Worm (Caenorhabditis elegans) whole organism, mixed stage, embryonic: ENCODE data around the gene prx-13.

Experiments used
- M03D4.4 ChIP-seq: sonication (generic microtip); optimal IDR thresholded peaks from 2 replicates; lab custom pipeline; 2017; ENCODE audit warnings: mild to moderate bottlenecking, missing genetic modification characterization, missing compliant biosample characterization
- bed-3 ChIP-seq: fragments of 200-800 bp; sonication (Bioruptor generic); optimal IDR thresholded peaks from 3 replicates; lab custom pipeline; 2018; ENCODE audit warnings: mild to moderate bottlenecking, missing genetic modification characterization, moderate library complexity, missing compliant biosample characterization
- blmp-1 ChIP-seq: fragments of 150-350 bp; optimal IDR thresholded peaks from 2 replicates; lab custom pipeline; 2014; ENCODE audit warnings: missing biosample characterization, missing genetic modification characterization
- ceh-39 ChIP-seq: fragments of 150-350 bp; optimal IDR thresholded peaks from 2 replicates; lab custom pipeline; 2014; ENCODE audit warnings: missing biosample characterization, missing genetic modification characterization
- ceh-83 ChIP-seq: fragments of 200-800 bp; sonication (Bioruptor generic); optimal IDR thresholded peaks from 2 replicates; lab custom pipeline; 2018; ENCODE audit warnings: mild to moderate bottlenecking, missing genetic modification characterization, missing compliant biosample characterization
- ces-1 ChIP-seq: fragments of 150-350 bp; optimal IDR thresholded peaks from 2 replicates; lab custom pipeline; 2014; ENCODE audit warnings: missing biosample characterization, missing genetic modification reagents, missing genetic modification characterization
- drap-1 ChIP-seq: fragments of 200-800 bp; sonication (Bioruptor generic); optimal IDR thresholded peaks from 3 replicates; lab custom pipeline; 2018; ENCODE audit warnings: mild to moderate bottlenecking, missing genetic modification characterization, missing compliant biosample characterization
- elt-1 ChIP-seq: sonication (generic microtip); optimal IDR thresholded peaks from 2 replicates; lab custom pipeline; 2017; ENCODE audit warnings: missing genetic modification characterization, mild to moderate bottlenecking, missing compliant biosample characterization, antibody characterized with exemption, moderate library complexity, borderline replicate concordance; ENCODE audit not compliant: insufficient read depth
- elt-3 ChIP-seq: fragments of 150-350 bp; optimal IDR thresholded peaks from 2 replicates; lab custom pipeline; 2014; ENCODE audit warnings: missing biosample characterization, missing genetic modification characterization
- flh-1 ChIP-seq: fragments of 200-800 bp; sonication (Bioruptor generic); optimal IDR thresholded peaks from 2 replicates; lab custom pipeline; 2018; ENCODE audit warnings: mild to moderate bottlenecking, missing genetic modification characterization, moderate library complexity, missing compliant biosample characterization
- hlh-1 ChIP-seq: fragments of 150-350 bp; optimal IDR thresholded peaks from 2 replicates; lab custom pipeline; 2014; ENCODE audit warnings: missing biosample characterization, missing genetic modification reagents, missing genetic modification characterization
- lin-13 ChIP-seq: fragments of 150-350 bp; optimal IDR thresholded peaks from 2 replicates; lab custom pipeline; 2014; ENCODE audit warnings: missing biosample characterization, missing genetic modification characterization
- lin-32 ChIP-seq: fragments of 200-800 bp; sonication (Bioruptor generic); optimal IDR thresholded peaks from 2 replicates; lab custom pipeline; 2018; ENCODE audit warnings: mild to moderate bottlenecking, missing genetic modification characterization, missing compliant biosample characterization
- lsy-2 ChIP-seq: fragments of 150-350 bp; optimal IDR thresholded peaks from 2 replicates; lab custom pipeline; 2014; ENCODE audit warnings: missing biosample characterization, missing genetic modification characterization
- mab-5 ChIP-seq: fragments of 150-350 bp; optimal IDR thresholded peaks from 2 replicates; lab custom pipeline; 2014; ENCODE audit warnings: missing biosample characterization, missing genetic modification characterization
- mep-1 ChIP-seq: fragments of 150-350 bp; optimal IDR thresholded peaks from 2 replicates; lab custom pipeline; 2017; ENCODE audit warnings: missing biosample characterization, missing genetic modification reagents, missing genetic modification characterization, inconsistent platforms
- mls-2 ChIP-seq: sonication (generic microtip); optimal IDR thresholded peaks from 2 replicates; lab custom pipeline; 2016; ENCODE audit warnings: mild to moderate bottlenecking, missing genetic modification characterization, moderate library complexity, missing compliant biosample characterization
- nhr-12 ChIP-seq: fragments of 150-350 bp; optimal IDR thresholded peaks from 2 replicates; lab custom pipeline; 2014; ENCODE audit warnings: missing biosample characterization, missing genetic modification characterization
- nhr-237 ChIP-seq: fragments of 150-350 bp; optimal IDR thresholded peaks from 2 replicates; lab custom pipeline; 2014; ENCODE audit warnings: missing biosample characterization, missing genetic modification characterization
- nhr-28 ChIP-seq: fragments of 150-350 bp; optimal IDR thresholded peaks from 2 replicates; lab custom pipeline; 2014; ENCODE audit warnings: missing biosample characterization, missing genetic modification characterization
- nhr-76 ChIP-seq: sonication (generic microtip); optimal IDR thresholded peaks from 2 replicates; lab custom pipeline; 2017; ENCODE audit warnings: missing biosample characterization, missing genetic modification characterization
- pha-4 ChIP-seq: fragments of 150-350 bp; optimal IDR thresholded peaks from 2 replicates; lab custom pipeline; 2018; ENCODE audit warnings: missing biosample characterization, missing genetic modification reagents, missing genetic modification characterization
- sem-2 ChIP-seq: fragments of 200-800 bp; sonication (Bioruptor generic); optimal IDR thresholded peaks from 2 replicates; lab custom pipeline; 2018; ENCODE audit warnings: mild to moderate bottlenecking, missing genetic modification characterization, missing compliant biosample characterization
- snpc-4 ChIP-seq: fragments of 150-350 bp; optimal IDR thresholded peaks from 2 replicates; lab custom pipeline; 2014; ENCODE audit warnings: missing biosample characterization, missing genetic modification characterization
- sptf-1 ChIP-seq: sonication (generic microtip); optimal IDR thresholded peaks from 2 replicates; lab custom pipeline; 2017; ENCODE audit warnings: mild to moderate bottlenecking, missing genetic modification characterization, moderate library complexity, missing compliant biosample characterization
- tbx-8 ChIP-seq: fragments of 200-800 bp; sonication (Bioruptor generic); optimal IDR thresholded peaks from 2 replicates; lab custom pipeline; 2018; ENCODE audit warnings: mild to moderate bottlenecking, missing genetic modification characterization, moderate library complexity, missing compliant biosample characterization
- unc-120 ChIP-seq: sonication (generic microtip); optimal IDR thresholded peaks from 2 replicates; lab custom pipeline; 2017; ENCODE audit warnings: missing genetic modification characterization, missing compliant biosample characterization; ENCODE audit not compliant: poor library complexity, severe bottlenecking
- unc-39 ChIP-seq: fragments of 150-350 bp; optimal IDR thresholded peaks from 2 replicates; lab custom pipeline; 2014; ENCODE audit warnings: missing biosample characterization, missing genetic modification characterization
- unc-62 ChIP-seq: fragments of 150-350 bp; optimal IDR thresholded peaks from 2 replicates; lab custom pipeline; 2014; ENCODE audit warnings: missing biosample characterization, missing genetic modification reagents, missing genetic modification characterization
- zip-8 ChIP-seq: fragments of 150-350 bp; optimal IDR thresholded peaks from 2 replicates; lab custom pipeline; 2014; ENCODE audit warnings: missing biosample characterization, missing genetic modification characterization
- ztf-11 ChIP-seq: fragments of 150-350 bp; optimal IDR thresholded peaks from 2 replicates; lab custom pipeline; 2014; ENCODE audit warnings: missing biosample characterization, missing genetic modification characterization

The prx-13 gene

ce11 chrII:7251978-7252377 lies at the start of gene prx-13, which contains the start of gene ada-2:
Gene prx-13 (minus strand): TSS chrII:7252015.
Gene ada-2 (plus strand): TSS chrII:7252259.
- no peak for TF ChIP-seq snpc-4 (tag; lab: Kevin White, UChicago)
- no peak for TF ChIP-seq ceh-39 (tag; lab: Kevin White, UChicago)
- no peak for TF ChIP-seq unc-120
- no peak for TF ChIP-seq mab-5 (tag; lab: Kevin White, UChicago)
- TF ChIP-seq nhr-76 (tag; lab: Kevin White, UChicago), result no peak
- TF ChIP-seq, all 35 proteins: peak for 0

ce11 chrII:7299042-7299441 lies 47.2 kb upstream of the prx-13 start, which contains the start of gene C30G12.1:
Gene C30G12.1 (plus strand): TSS chrII:7299342.
- TF ChIP-seq zip-8 (tag; lab: Kevin White, UChicago), result no peak
- no peak for TF ChIP-seq flh-1 (GFP tag; lab: Kevin White, UChicago)
- no peak for TF ChIP-seq mep-1 (tag; lab: Kevin White, UChicago)
- TF ChIP-seq nhr-28 (tag; lab: Kevin White, UChicago), result no peak
- TF ChIP-seq, all 35 proteins: peak for 0

ce11 chrII:7298197-7298682 lies 46.4 kb upstream of the prx-13 start, which contains the start of gene puf-8:
Gene puf-8 (minus strand): TSS chrII:7298247.
- TF ChIP-seq sem-2 (GFP tag; lab: Kevin White, UChicago) (no peak), tbx-8 (GFP tag; lab: Kevin White, UChicago) (no peak), sptf-1 (no peak), unc-39 (no peak), ceh-39 (tag; lab: Kevin White, UChicago) (no peak), lin-32 (GFP tag; lab: Kevin White, UChicago) (no peak), snpc-4 (tag; lab: Kevin White, UChicago) (no peak), ces-1 (GFP tag; lab: Kevin White, UChicago) (no peak), ceh-83 (no peak)

ce11 chrII:7295917-7296316 lies 44.1 kb upstream of the prx-13 start, which contains the start of gene C30G12.6:
Gene C30G12.6 (minus strand): TSS chrII:7296017.
- no peak for TF ChIP-seq unc-62 (GFP tag; lab: Kevin White, UChicago)
- TF ChIP-seq mab-5 (tag; lab: Kevin White, UChicago), result no peak
- TF ChIP-seq zip-8 (tag; lab: Kevin White, UChicago), result no peak
- TF ChIP-seq sptf-1, result no peak
- TF ChIP-seq unc-39, result no peak
- TF ChIP-seq elt-3 (tag; lab: Kevin White, UChicago), result no peak
- no peak for TF ChIP-seq elt-1 (tag; lab: Kevin White, UChicago)
- no peak for TF ChIP-seq M03D4.4 (tag; lab: Kevin White, UChicago)
- no peak for TF ChIP-seq ces-1 (GFP tag; lab: Kevin White, UChicago)
- no peak for TF ChIP-seq mep-1 (tag; lab: Kevin White, UChicago)
- TF ChIP-seq ceh-39 (tag; lab: Kevin White, UChicago), result no peak
- no peak for TF ChIP-seq blmp-1 (tag; lab: Kevin White, UChicago)
- TF ChIP-seq hlh-1 (tag; lab: Kevin White, UChicago), result no peak
- no peak for TF ChIP-seq ztf-11 (tag; lab: Kevin White, UChicago)

ce11 chrII:7289923-7290476 lies 38.2 kb upstream of the prx-13 start, which contains the start of gene C30G12.2:
Gene C30G12.2 (plus strand): TSS chrII:7290426.
- TF ChIP-seq mep-1 (tag; lab: Kevin White, UChicago), result no peak
- TF ChIP-seq nhr-12 (tag; lab: Kevin White, UChicago), result no peak
- no peak for TF ChIP-seq snpc-4 (tag; lab: Kevin White, UChicago)
- no peak for TF ChIP-seq hlh-1 (tag; lab: Kevin White, UChicago)
- no peak for TF ChIP-seq blmp-1 (tag; lab: Kevin White, UChicago)
- TF ChIP-seq drap-1 (GFP tag; lab: Kevin White, UChicago), result no peak
- TF ChIP-seq zip-8 (tag; lab: Kevin White, UChicago), result no peak
- TF ChIP-seq lsy-2 (tag; lab: Kevin White, UChicago), result no peak
- no peak for TF ChIP-seq ces-1 (GFP tag; lab: Kevin White, UChicago)
- no peak for TF ChIP-seq sem-2 (GFP tag; lab: Kevin White, UChicago)
- no peak for TF ChIP-seq mls-2 (tag; lab: Kevin White, UChicago)
- TF ChIP-seq bed-3 (GFP tag; lab: Kevin White, UChicago), result no peak
- no peak for TF ChIP-seq lin-13
- TF ChIP-seq nhr-28 (tag; lab: Kevin White, UChicago), result no peak
- TF ChIP-seq sptf-1, result no peak
- TF ChIP-seq elt-1 (tag; lab: Kevin White, UChicago), result no peak
- no peak for TF ChIP-seq nhr-237 (tag; lab: Kevin White, UChicago)
- TF ChIP-seq pha-4 (tag; lab: Kevin White, UChicago), result no peak
